Fruit fly (Drosophila melanogaster): ENCODE data around the gene CG42779.

Gene CG42779

DNA sequence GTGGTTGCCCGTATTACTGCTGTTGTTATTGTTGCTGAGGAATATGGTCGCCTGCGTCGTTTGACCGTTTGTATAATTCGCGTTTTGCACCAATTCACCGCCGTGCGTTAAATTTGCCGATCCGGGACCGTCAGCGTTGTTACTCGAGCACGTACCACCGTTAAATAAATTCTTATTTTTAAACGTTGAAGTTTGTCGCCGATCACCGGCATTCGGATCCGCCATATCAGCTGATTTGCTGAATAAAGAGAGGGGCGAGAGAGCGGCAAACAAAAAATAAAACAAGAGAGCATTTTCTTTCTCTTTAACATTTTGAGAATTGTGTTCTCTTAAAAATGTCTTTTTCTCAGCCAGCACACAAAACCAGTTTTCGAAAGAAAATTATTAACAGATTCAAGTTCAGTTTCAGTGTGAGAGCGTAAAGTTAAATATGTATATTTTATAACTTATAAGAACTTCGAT lies 2.4 kb upstream of the CG42779 start (continued):
- no peak for TF ChIP-seq CG9932 (GFP tag; IDR thresholded peaks at IDR 0.05)
- TF ChIP-seq chm (GFP tag; IDR thresholded peaks at IDR 0.05): no peak; the same call in 1 of the 2 replicates
- TF ChIP-seq Scr (GFP tag; IDR thresholded peaks at IDR 0.05; ENCODE audit: partially characterized antibody): peak; percentile 21; the same call in 1 of the 2 replicates
- no peak for TF ChIP-seq Abd-B (GFP tag; optimal IDR thresholded peaks at IDR 0.05)
- no peak for TF ChIP-seq CG15696 (tag; optimal IDR thresholded peaks at IDR 0.05)
- TF ChIP-seq Awh (GFP tag; IDR thresholded peaks at IDR 0.05): no peak
- TF ChIP-seq CTCF (GFP tag; optimal IDR thresholded peaks at IDR 0.05): peak; percentile 55
- TF ChIP-seq CG4360 (GFP tag; IDR thresholded peaks at IDR 0.05): peak; percentile 62; the same call in 1 of the 2 replicates
- peak; percentile 39; the same call in 1 of the 2 replicates for TF ChIP-seq unc-4 (GFP tag; IDR thresholded peaks at IDR 0.05; ENCODE audit: partially characterized antibody)
- no peak for TF ChIP-seq phol (tag; optimal IDR thresholded peaks at IDR 0.05)
- TF ChIP-seq CG17912 (GFP tag; optimal IDR thresholded peaks at IDR 0.05): no peak
- peak; percentile 29; the same call in 1 of the 2 replicates for TF ChIP-seq MBD-R2 (GFP tag; IDR thresholded peaks at IDR 0.05)
- peak; percentile 20 for TF ChIP-seq sqz (GFP tag; optimal IDR thresholded peaks at IDR 0.05)
- TF ChIP-seq CG33557 (GFP tag; optimal IDR thresholded peaks at IDR 0.05): no peak
- TF ChIP-seq CG8359 (GFP tag; optimal IDR thresholded peaks at IDR 0.05; ENCODE audit: borderline replicate concordance): peak; percentile 7
- TF ChIP-seq stwl (tag; optimal IDR thresholded peaks at IDR 0.05): peak; percentile 18
- TF ChIP-seq Lhr (GFP tag; optimal IDR thresholded peaks at IDR 0.05): no peak
- no peak for TF ChIP-seq CG11247 (GFP tag; IDR thresholded peaks at IDR 0.05)
- no peak for TF ChIP-seq CG11723 (GFP tag; optimal IDR thresholded peaks at IDR 0.05)
- no peak for TF ChIP-seq CG17328 (GFP tag; IDR thresholded peaks at IDR 0.05)
- TF ChIP-seq ash1 (GFP tag; optimal IDR thresholded peaks at IDR 0.05): peak; percentile 7
- no peak for TF ChIP-seq stc (GFP tag; IDR thresholded peaks at IDR 0.05)
- 0 out of 2 replicates have a peak, but pooled peaks have one; percentile 13 for TF ChIP-seq sob (GFP tag; IDR thresholded peaks at IDR 0.05)
- no peak for TF ChIP-seq grn (GFP tag; optimal IDR thresholded peaks at IDR 0.05)
- no peak for TF ChIP-seq Blimp-1 (GFP tag; optimal IDR thresholded peaks at IDR 0.05)
- no peak for TF ChIP-seq CG8388 (GFP tag; optimal IDR thresholded peaks at IDR 0.05)
- no peak for TF ChIP-seq CG2120 (GFP tag; optimal IDR thresholded peaks at IDR 0.05)
- no peak for TF ChIP-seq lov (optimal IDR thresholded peaks at IDR 0.05)
- no peak for TF ChIP-seq lov (GFP tag; IDR thresholded peaks at IDR 0.05)
- no peak for TF ChIP-seq CoRest (tag; optimal IDR thresholded peaks at IDR 0.05)
- no peak for TF ChIP-seq CG10267 (tag; optimal IDR thresholded peaks at IDR 0.05)
- TF ChIP-seq CG10543 (GFP tag; optimal IDR thresholded peaks at IDR 0.05): peak; percentile 50
- TF ChIP-seq Ptx1 (GFP tag; IDR thresholded peaks at IDR 0.05): no peak
- no peak for TF ChIP-seq CG43689 (GFP tag; IDR thresholded peaks at IDR 0.05)
- TF ChIP-seq HmgD (GFP tag; optimal IDR thresholded peaks at IDR 0.05): no peak
- TF ChIP-seq CG12744 (GFP tag; optimal IDR thresholded peaks at IDR 0.05): no peak
- no peak for TF ChIP-seq CG6272 (GFP tag; IDR thresholded peaks at IDR 0.05)
- no peak for TF ChIP-seq CG6175 (GFP tag; IDR thresholded peaks at IDR 0.05)
- TF ChIP-seq D (optimal IDR thresholded peaks at IDR 0.05): no peak
- no peak for TF ChIP-seq D (GFP tag; optimal IDR thresholded peaks at IDR 0.05)
- no peak for TF ChIP-seq ttk (GFP tag; IDR thresholded peaks at IDR 0.05)
- TF ChIP-seq dpn (GFP tag; optimal IDR thresholded peaks at IDR 0.05): no peak
- no peak for TF ChIP-seq Side (GFP tag; optimal IDR thresholded peaks at IDR 0.05)
- TF ChIP-seq CG11504 (tag; optimal IDR thresholded peaks at IDR 0.05): no peak
- TF ChIP-seq Deaf1 (tag; optimal IDR thresholded peaks at IDR 0.05): peak; percentile 85
- no peak for TF ChIP-seq ftz-f1 (GFP tag; optimal IDR thresholded peaks at IDR 0.05)
- no peak for TF ChIP-seq CG17359 (tag; optimal IDR thresholded peaks at IDR 0.05)
- TF ChIP-seq Pdp1 (GFP tag; optimal IDR thresholded peaks at IDR 0.05): no peak
- TF ChIP-seq CG1792 (GFP tag; optimal IDR thresholded peaks at IDR 0.05): no peak
- TF ChIP-seq CG2202 (tag; optimal IDR thresholded peaks at IDR 0.05): no peak
- TF ChIP-seq CG17385 (GFP tag; optimal IDR thresholded peaks at IDR 0.05): peak; percentile 33
- no peak for TF ChIP-seq CG6813 (GFP tag; optimal IDR thresholded peaks at IDR 0.05)

Measured in whole organism, embryonic.